Worm (Caenorhabditis elegans): ENCODE data around the gene ssp-10.
"Not testable (repeated sequence)": the region's sequence is repeated elsewhere in the genome, so short reads cannot be mapped to it uniquely, and the experiment has no call there.

ssp-10 gene

ce11 chrIV:9893649-9894048 is 42.8 kb upstream of the ssp-10 start, which contains the start of gene sss-1:
Gene sss-1, minus strand, starts transcription at chrIV:9893749.
- not testable (repeated sequence) for TF ChIP-seq ces-1 (GFP tag; optimal IDR thresholded peaks at IDR 0.05); lir-3 (tag; optimal IDR thresholded peaks at IDR 0.05; ENCODE audit: poor library complexity); C16A3.4 (tag; optimal IDR thresholded peaks at IDR 0.05)

ce11 chrIV:9891938-9892337 is 41.1 kb upstream of the ssp-10 start, which contains the start of gene F32B6.4:
Gene F32B6.4, minus strand, starts transcription at chrIV:9892038.
- TF ChIP-seq mef-2 (tag; optimal IDR thresholded peaks at IDR 0.05) (no peak), snu-23 (GFP tag; optimal IDR thresholded peaks at IDR 0.05) (no peak), fkh-4 (tag; optimal IDR thresholded peaks at IDR 0.05; ENCODE audit: borderline replicate concordance) (no peak), fkh-10 (GFP tag; optimal IDR thresholded peaks at IDR 0.05) (no peak)

- no peak for TF ChIP-seq efl-1 (optimal IDR thresholded peaks at IDR 0.05)
- peak in 1 of 2 experiments; percentile 43 for TF ChIP-seq efl-1 (GFP tag; optimal IDR thresholded peaks at IDR 0.05 in 1 of 2)
- no peak for TF ChIP-seq ztf-4 (tag; optimal IDR thresholded peaks at IDR 0.05)
Observed at ce11 chrIV:9889857-9890256, 39.0 kb upstream of the ssp-10 start, which contains the start of gene ttbk-3. Gene ttbk-3, minus strand, starts transcription at chrIV:9889957.

ce11 chrIV:9884257-9884656 is 33.4 kb upstream of the ssp-10 start, which contains the start of the genes prp-18 and mccc-1:
Gene prp-18, minus strand, starts transcription at chrIV:9884383.
Gene mccc-1, plus strand, starts transcription at chrIV:9884570.
- TF ChIP-seq dsc-1 (tag; optimal IDR thresholded peaks at IDR 0.05) = peak; percentile 48
- peak; percentile 43 to 69 (median 60) for TF ChIP-seq dpl-1 (GFP tag; optimal IDR thresholded peaks at IDR 0.05)
- TF ChIP-seq lin-13 (GFP tag; optimal IDR thresholded peaks at IDR 0.05) = no peak
- peak; percentile 4 for TF ChIP-seq unc-86 (tag; optimal IDR thresholded peaks at IDR 0.05)
- TF ChIP-seq tbx-2 (tag; optimal IDR thresholded peaks at IDR 0.05) = no peak
- TF ChIP-seq unc-98 (GFP tag; IDR thresholded peaks at IDR 0.05) = no peak
- TF ChIP-seq lin-35 (GFP tag; optimal IDR thresholded peaks at IDR 0.05) = peak; percentile 72 to 76
- TF ChIP-seq egl-27 (tag; optimal IDR thresholded peaks at IDR 0.05) = no peak
- TF ChIP-seq ceh-63 (GFP tag; optimal IDR thresholded peaks at IDR 0.05) = no peak
- TF ChIP-seq unc-130 (tag; optimal IDR thresholded peaks at IDR 0.05) = peak; percentile 9
- no peak for TF ChIP-seq ceh-88 (GFP tag; IDR thresholded peaks at IDR 0.05)
- TF ChIP-seq jun-1 (tag; optimal IDR thresholded peaks at IDR 0.05) = no peak
- no peak for TF ChIP-seq nhr-12 (tag; optimal IDR thresholded peaks at IDR 0.05)
- no peak for TF ChIP-seq zag-1 (tag; optimal IDR thresholded peaks at IDR 0.05)
- no peak for TF ChIP-seq ces-1 (GFP tag; optimal IDR thresholded peaks at IDR 0.05)
- no peak for TF ChIP-seq efl-3 (GFP tag; optimal IDR thresholded peaks at IDR 0.05)
- TF ChIP-seq nhr-19 (GFP tag; conservative IDR thresholded peaks at IDR 0.05) = peak; percentile 25; the same call in 1 of the 2 replicates
- peak; percentile 56 for TF ChIP-seq lin-15B (tag; optimal IDR thresholded peaks at IDR 0.05)
- TF ChIP-seq sup-37 (GFP tag; optimal IDR thresholded peaks at IDR 0.05) = no peak
- TF ChIP-seq pqm-1 (tag; optimal IDR thresholded peaks at IDR 0.05) = no peak
- TF ChIP-seq sptf-1 (tag; optimal IDR thresholded peaks at IDR 0.05) = no peak
- TF ChIP-seq mep-1 (tag; optimal IDR thresholded peaks at IDR 0.05) = peak; percentile 74
- no peak for TF ChIP-seq zip-4 (GFP tag; optimal IDR thresholded peaks at IDR 0.05)
- TF ChIP-seq aly-2 (tag; optimal IDR thresholded peaks at IDR 0.05) = no peak
- no peak for TF ChIP-seq fos-1 (tag; optimal IDR thresholded peaks at IDR 0.05)
- no peak for TF ChIP-seq elt-3 (tag; optimal IDR thresholded peaks at IDR 0.05)
- TF ChIP-seq xbp-1 (tag; optimal IDR thresholded peaks at IDR 0.05) = peak; percentile 48
- peak; percentile 28 for TF ChIP-seq skn-1 (tag; optimal IDR thresholded peaks at IDR 0.05)
- peak in 1 of 2 experiments; percentile 57 for TF ChIP-seq lsy-2 (tag; optimal IDR thresholded peaks at IDR 0.05)
- TF ChIP-seq nhr-20 (tag; optimal IDR thresholded peaks at IDR 0.05) = no peak
- no peak for TF ChIP-seq ztf-11 (tag; optimal IDR thresholded peaks at IDR 0.05)
- TF ChIP-seq ceh-82 (tag; optimal IDR thresholded peaks at IDR 0.05) = peak in 1 of 3 experiments; percentile 62
- no peak for TF ChIP-seq alr-1 (tag; optimal IDR thresholded peaks at IDR 0.05; ENCODE audit: borderline replicate concordance)
- peak; percentile 30 for TF ChIP-seq blmp-1 (tag; optimal IDR thresholded peaks at IDR 0.05)
- no peak for TF ChIP-seq fkh-4 (tag; optimal IDR thresholded peaks at IDR 0.05; ENCODE audit: borderline replicate concordance)
- TF ChIP-seq C16A3.4 (tag; optimal IDR thresholded peaks at IDR 0.05) = peak; percentile 62
- TF ChIP-seq C34B4.2 (tag; optimal IDR thresholded peaks at IDR 0.05) = no peak
- TF ChIP-seq snu-23 (GFP tag; optimal IDR thresholded peaks at IDR 0.05) = peak; percentile 61
- TF ChIP-seq fkh-10 (GFP tag; optimal IDR thresholded peaks at IDR 0.05) = peak; percentile 8
- TF ChIP-seq C04F5.9 (tag; optimal IDR thresholded peaks at IDR 0.05) = no peak
- TF ChIP-seq nhr-90 (tag; optimal IDR thresholded peaks at IDR 0.05; ENCODE audit: poor library complexity) = no peak
